Worm (Caenorhabditis elegans): ENCODE results near the gene F13H10.9.

ce11 chrIV:11049806-11050205, 48.1 kb downstream of the F13H10.9 start, which contains the start of gene F36H1.3:
- TF ChIP-seq unc-86 (tag; optimal IDR thresholded peaks at IDR 0.05), result no peak
- TF ChIP-seq Y22D7AL.16 (tag; optimal IDR thresholded peaks at IDR 0.05), result no peak
